Fruit fly (Drosophila melanogaster) whole organism: Measurements from ENCODE around the gene NKCC.

Experiments
- Dll ChIP-seq: fragments of >200 bp; optimal IDR thresholded peaks from 2 replicates; lab custom pipeline; 2017
- EcR ChIP-seq, 2 experiments: fragments of >200 bp; optimal IDR thresholded peaks; 2 replicates each; lab custom pipeline; 2017; ENCODE audit warnings: missing biosample characterization in 2 of 2, missing genetic modification characterization in 2 of 2, missing genetic modification reagents in 2 of 2
- pan ChIP-seq: fragments of >200 bp; optimal IDR thresholded peaks from 2 replicates; lab custom pipeline; 2017
- psq ChIP-seq: fragments of >200 bp; optimal IDR thresholded peaks from 2 replicates; lab custom pipeline; 2017

- no peak for TF ChIP-seq EcR (GFP tag; optimal IDR thresholded peaks at IDR 0.05; lab: Kevin White, UChicago)
- TF ChIP-seq pan (lab: Kevin White, UChicago): no peak
- no peak for TF ChIP-seq Dll
- no peak for TF ChIP-seq psq (lab: Kevin White, UChicago)
Measured at dm6 chr3R:5550452-5550851, 48.0 kb upstream of the NKCC start.
